Worm (Caenorhabditis elegans): ENCODE results near the gene odr-1.

Gene odr-1

DNA sequence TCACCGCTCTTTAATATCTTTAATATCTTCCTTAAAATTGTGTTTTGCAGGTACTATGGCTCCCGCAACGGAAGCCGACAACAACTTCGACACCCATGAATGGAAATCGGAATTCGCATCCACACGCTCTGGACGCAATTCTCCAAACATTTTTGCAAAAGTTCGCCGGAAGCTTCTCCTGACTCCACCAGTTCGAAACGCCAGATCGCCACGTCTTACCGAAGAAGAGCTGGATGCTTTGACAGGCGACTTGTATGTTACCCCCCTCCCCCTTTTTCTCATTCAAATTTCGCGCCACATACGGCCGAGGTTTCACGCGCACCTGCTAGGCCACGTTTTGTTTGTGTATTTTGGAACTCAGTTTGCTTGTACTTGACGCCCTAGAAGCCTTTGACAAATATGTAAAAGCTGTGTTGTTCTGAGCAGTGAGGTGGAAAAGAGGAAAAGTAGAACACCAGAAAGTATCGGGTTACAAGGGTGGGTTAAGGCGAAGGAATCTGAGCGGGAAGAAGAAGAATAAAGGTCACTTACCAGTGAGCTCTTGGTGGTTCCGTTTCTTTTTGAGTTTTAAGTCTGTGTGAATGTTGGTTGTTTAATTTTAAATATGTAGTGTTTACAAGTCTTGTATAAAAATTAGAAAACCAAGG lies 34.1 kb upstream of the odr-1 start, which contains the start of gene unc-84:
unc-84 (plus strand) TSS at position 51 of the 647 bp plus-strand sequence.
- TF ChIP-seq cey-2 (tag; optimal IDR thresholded peaks at IDR 0.05; ENCODE audit: borderline replicate concordance, insufficient read depth) (no peak), T20F7.1 (GFP tag; optimal IDR thresholded peaks at IDR 0.05) (no peak), daf-16 (GFP tag; optimal IDR thresholded peaks at IDR 0.05) (no peak), daf-16 (tag; optimal IDR thresholded peaks at IDR 0.05) (peak; percentile 25), nhr-42 (GFP tag; IDR thresholded peaks at IDR 0.05) (no peak), attf-4 (tag; optimal IDR thresholded peaks at IDR 0.05) (no peak), F44E2.7 (GFP tag; IDR thresholded peaks at IDR 0.05) (no peak), T26A8.4 (GFP tag; IDR thresholded peaks at IDR 0.05) (no peak), php-3 (GFP tag; IDR thresholded peaks at IDR 0.05) (no peak), nhr-25 (tag; optimal IDR thresholded peaks at IDR 0.05; ENCODE audit: borderline replicate concordance, insufficient read depth) (no peak), R02D3.7 (tag; optimal IDR thresholded peaks at IDR 0.05) (no peak), unc-39 (tag; optimal IDR thresholded peaks at IDR 0.05) (no peak), zfp-2 (tag; optimal IDR thresholded peaks at IDR 0.05) (no peak), dmd-8 (GFP tag; IDR thresholded peaks at IDR 0.05) (no peak), mdl-1 (tag; optimal IDR thresholded peaks at IDR 0.05) (no peak), mes-2 (tag; optimal IDR thresholded peaks at IDR 0.05; ENCODE audit: poor library complexity, severe bottlenecking) (peak; percentile 74), spr-3 (GFP tag; optimal IDR thresholded peaks at IDR 0.05) (no peak), Y48G9A.11 (GFP tag; IDR thresholded peaks at IDR 0.05) (no peak), lir-3 (tag; optimal IDR thresholded peaks at IDR 0.05) (no peak), nhr-28 (tag; optimal IDR thresholded peaks at IDR 0.05) (no peak), Y5F2A.4 (GFP tag; optimal IDR thresholded peaks at IDR 0.05) (no peak), Y75B8A.6 (GFP tag; IDR thresholded peaks at IDR 0.05) (no peak), zag-1 (tag; optimal IDR thresholded peaks at IDR 0.05) (no peak), dmd-9 (GFP tag; IDR thresholded peaks at IDR 0.05) (no peak), nhr-237 (tag; optimal IDR thresholded peaks at IDR 0.05) (no peak), hif-1 (tag; optimal IDR thresholded peaks at IDR 0.05) (peak in 1 of 2 experiments; percentile 24), ceh-32 (tag; optimal IDR thresholded peaks at IDR 0.05; ENCODE audit: poor library complexity) (no peak), zfp-3 (GFP tag; conservative IDR thresholded peaks at IDR 0.05) (no peak), set-16 (GFP tag; IDR thresholded peaks at IDR 0.05) (no peak), sdz-12 (GFP tag; optimal IDR thresholded peaks at IDR 0.05) (no peak), lin-15B (tag; optimal IDR thresholded peaks at IDR 0.05) (no peak), dpl-1 (GFP tag; optimal IDR thresholded peaks at IDR 0.05) (peak; percentile 66), Y105C5A.15 (GFP tag; IDR thresholded peaks at IDR 0.05) (no peak)

DNA sequence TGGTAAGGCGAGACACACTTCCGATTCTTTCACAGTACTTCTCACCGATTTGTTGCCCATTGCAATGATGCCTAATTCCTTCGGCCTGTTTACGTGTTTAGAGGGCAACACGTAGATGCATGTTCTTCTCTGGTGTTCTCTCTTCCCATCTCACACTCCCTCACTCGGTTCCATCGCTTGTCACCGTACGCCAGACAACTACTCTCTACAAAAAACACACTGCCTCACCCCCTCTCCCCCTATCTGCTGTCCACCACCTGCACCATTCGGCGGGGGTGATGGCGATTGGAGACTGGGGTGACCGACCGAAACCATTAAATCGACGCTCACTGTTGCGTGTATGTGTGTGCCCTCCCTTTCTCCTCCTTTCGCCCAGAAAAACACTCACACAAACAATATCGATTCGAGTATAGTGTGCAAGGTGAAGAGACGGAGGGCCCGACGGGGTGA lies 33.1 kb upstream of the odr-1 start:
- TF ChIP-seq F44E2.7 (GFP tag; IDR thresholded peaks at IDR 0.05) (no peak), mdl-1 (tag; optimal IDR thresholded peaks at IDR 0.05) (peak in 1 of 2 experiments; percentile 47), mep-1 (tag; optimal IDR thresholded peaks at IDR 0.05) (peak; percentile 72), nhr-102 (tag; optimal IDR thresholded peaks at IDR 0.05) (peak; percentile 65), daf-16 (GFP tag; optimal IDR thresholded peaks at IDR 0.05) (peak; percentile 18 to 32), daf-16 (tag; optimal IDR thresholded peaks at IDR 0.05) (peak; percentile 80), hlh-30 (tag; optimal IDR thresholded peaks at IDR 0.05; ENCODE audit: insufficient read depth) (peak; percentile 61), ceh-44 (GFP tag; IDR thresholded peaks at IDR 0.05) (no peak), saeg-2 (GFP tag; IDR thresholded peaks at IDR 0.05) (0 out of 2 replicates have a peak, but pooled peaks have one; percentile 16), spr-1 (tag; optimal IDR thresholded peaks at IDR 0.05) (peak; percentile 1), D1046.2 (GFP tag; IDR thresholded peaks at IDR 0.05) (0 out of 2 replicates have a peak, but pooled peaks have one; percentile 41), ztf-11 (tag; optimal IDR thresholded peaks at IDR 0.05) (no peak), hlh-11 (tag; optimal IDR thresholded peaks at IDR 0.05) (peak; percentile 87), daf-12 (tag; optimal IDR thresholded peaks at IDR 0.05) (no peak), nhr-48 (tag; optimal IDR thresholded peaks at IDR 0.05) (peak; percentile 39), F10B5.3 (tag; optimal IDR thresholded peaks at IDR 0.05) (no peak), nhr-28 (tag; optimal IDR thresholded peaks at IDR 0.05) (peak; percentile 17), rbr-2 (tag; optimal IDR thresholded peaks at IDR 0.05) (peak; percentile 36), dve-1 (tag; optimal IDR thresholded peaks at IDR 0.05; ENCODE audit: insufficient read depth) (peak; percentile 8), zip-2 (tag; optimal IDR thresholded peaks at IDR 0.05) (peak; percentile 4), zip-11 (GFP tag; IDR thresholded peaks at IDR 0.05) (no peak), F26F4.8 (GFP tag; conservative IDR thresholded peaks at IDR 0.05) (no peak)

Measured in whole organism, L4 larva.